Worm (Caenorhabditis elegans) whole organism, L1 larva: Measurements from ENCODE around the gene dmsr-4.
A peak's percentile ranks its signal among the peaks of the same experiment; 100 is the strongest.

ENCODE experiments used
- C16A3.4 ChIP-seq: fragments of 150-350 bp; optimal IDR thresholded peaks from 2 replicates; lab custom pipeline; 2014; ENCODE audit warnings: missing biosample characterization, missing genetic modification characterization
- C34B4.2 ChIP-seq: sonication (generic microtip); optimal IDR thresholded peaks from 2 replicates; lab custom pipeline; 2017; ENCODE audit warnings: mild to moderate bottlenecking, missing genetic modification characterization, missing compliant biosample characterization
- F16B12.6 ChIP-seq: fragments of 150-350 bp; optimal IDR thresholded peaks from 2 replicates; lab custom pipeline; 2014; ENCODE audit warnings: missing biosample characterization, missing genetic modification characterization
- Y116A8C.19 ChIP-seq: sonication (generic microtip); optimal IDR thresholded peaks from 2 replicates; lab custom pipeline; 2016; ENCODE audit warnings: missing compliant biosample characterization, missing genetic modification characterization, borderline replicate concordance
- blmp-1 ChIP-seq: fragments of 150-350 bp; optimal IDR thresholded peaks from 2 replicates; lab custom pipeline; 2014; ENCODE audit warnings: missing biosample characterization, missing genetic modification characterization
- ceh-63 ChIP-seq: fragments of 200-800 bp; sonication (Bioruptor generic); optimal IDR thresholded peaks from 2 replicates; lab custom pipeline; 2018; ENCODE audit warnings: mild to moderate bottlenecking, missing genetic modification characterization, missing compliant biosample characterization
- ceh-8 ChIP-seq: fragments of 200-800 bp; sonication (Bioruptor generic); optimal IDR thresholded peaks from 2 replicates; lab custom pipeline; 2018; ENCODE audit warnings: mild to moderate bottlenecking, missing genetic modification characterization, moderate library complexity, missing compliant biosample characterization
- ces-1 ChIP-seq: fragments of 150-350 bp; optimal IDR thresholded peaks from 2 replicates; lab custom pipeline; 2014; ENCODE audit warnings: missing biosample characterization, missing genetic modification reagents, missing genetic modification characterization
- dpl-1 ChIP-seq, 3 experiments: fragments of 150-350 bp in 2 of 3; sonication (generic microtip) in 1 of 3; optimal IDR thresholded peaks; 2 replicates each; lab custom pipeline; 2014 to 2017; ENCODE audit warnings: missing biosample characterization in 3 of 3, missing genetic modification characterization in 3 of 3, missing genetic modification reagents in 3 of 3
- efl-3 ChIP-seq: fragments of 200-800 bp; sonication (Bioruptor generic); optimal IDR thresholded peaks from 2 replicates; lab custom pipeline; 2018; ENCODE audit warnings: mild to moderate bottlenecking, missing genetic modification characterization, missing compliant biosample characterization
- egl-13 ChIP-seq: sonication (generic microtip); optimal IDR thresholded peaks from 2 replicates; lab custom pipeline; 2016; ENCODE audit warnings: missing genotype, missing genetic modification reagents, missing genetic modification characterization, missing compliant biosample characterization
- egl-27 ChIP-seq, 2 experiments: fragments of 150-350 bp in 1 of 2; sonication (generic microtip); optimal IDR thresholded peaks; 3 replicates each; lab custom pipeline; 2017 to 2018; ENCODE audit warnings: missing biosample characterization in 2 of 2, missing genetic modification characterization in 2 of 2, missing genetic modification reagents in 2 of 2
- elt-3 ChIP-seq, 6 experiments: fragments of 150-350 bp in 1 of 6; sonication (generic microtip); optimal IDR thresholded peaks; 2 replicates each; lab custom pipeline; 2017 to 2018; ENCODE audit warnings: missing biosample characterization in 6 of 6, missing genetic modification characterization in 6 of 6, inconsistent platforms in 1 of 6
- fos-1 ChIP-seq: fragments of 150-350 bp; optimal IDR thresholded peaks from 2 replicates; lab custom pipeline; 2014; ENCODE audit warnings: missing biosample characterization, missing genetic modification characterization
- hlh-4 ChIP-seq: sonication (generic microtip); optimal IDR thresholded peaks from 2 replicates; lab custom pipeline; 2016; ENCODE audit warnings: mild to moderate bottlenecking, missing genetic modification characterization, missing compliant biosample characterization
- irx-1 ChIP-seq: sonication (generic microtip); optimal IDR thresholded peaks from 2 replicates; lab custom pipeline; 2016; ENCODE audit warnings: missing genetic modification characterization, missing compliant biosample characterization
- isw-1 ChIP-seq: fragments of 200-800 bp; sonication (Bioruptor generic); IDR thresholded peaks from 2 replicates; pipeline ENCODE4 v1.3.6; 2022; ENCODE audit warnings: missing genetic modification characterization, missing compliant biosample characterization
- lin-13 ChIP-seq: fragments of 150-350 bp; optimal IDR thresholded peaks from 2 replicates; lab custom pipeline; 2014; ENCODE audit warnings: missing biosample characterization, missing genetic modification reagents, missing genetic modification characterization
- lin-14 ChIP-seq: fragments of 200-800 bp; sonication (Bioruptor generic); optimal IDR thresholded peaks from 2 replicates; lab custom pipeline; 2018; ENCODE audit warnings: mild to moderate bottlenecking, missing genetic modification characterization, moderate library complexity, missing compliant biosample characterization
- lin-35 ChIP-seq, 2 experiments: fragments of 150-350 bp; optimal IDR thresholded peaks; 2 replicates each; lab custom pipeline; 2014; ENCODE audit warnings: missing biosample characterization in 2 of 2, missing genetic modification characterization in 2 of 2, missing genetic modification reagents in 2 of 2
- lsy-2 ChIP-seq, 2 experiments: fragments of 150-350 bp; optimal IDR thresholded peaks; 2 replicates each; lab custom pipeline; 2014; ENCODE audit warnings: missing biosample characterization in 2 of 2, missing genetic modification characterization in 2 of 2
- mep-1 ChIP-seq: fragments of 150-350 bp; optimal IDR thresholded peaks from 2 replicates; lab custom pipeline; 2014; ENCODE audit warnings: missing biosample characterization, missing genetic modification characterization
- nhr-12 ChIP-seq: sonication (generic microtip); optimal IDR thresholded peaks from 2 replicates; lab custom pipeline; 2017; ENCODE audit warnings: missing biosample characterization, missing genetic modification characterization
- nhr-71 ChIP-seq: sonication (generic microtip); optimal IDR thresholded peaks from 2 replicates; lab custom pipeline; 2016; ENCODE audit warnings: mild to moderate bottlenecking, missing genetic modification characterization, moderate library complexity, missing compliant biosample characterization
- nhr-77 ChIP-seq: fragments of 150-350 bp; optimal IDR thresholded peaks from 2 replicates; lab custom pipeline; 2014; ENCODE audit warnings: missing biosample characterization, missing genetic modification characterization
- nhr-85 ChIP-seq: sonication (generic microtip); peaks from one replicate; lab custom pipeline; 2016; ENCODE audit warnings: missing genetic modification characterization, inconsistent platforms, missing compliant biosample characterization
- nhr-90 ChIP-seq: sonication (generic microtip); optimal IDR thresholded peaks from 2 replicates; lab custom pipeline; 2016; ENCODE audit warnings: mild to moderate bottlenecking, missing genetic modification characterization, missing compliant biosample characterization; ENCODE audit not compliant: poor library complexity
- pax-3 ChIP-seq: fragments of 200-800 bp; sonication (Bioruptor generic); optimal IDR thresholded peaks from 2 replicates; lab custom pipeline; 2018; ENCODE audit warnings: mild to moderate bottlenecking, missing genetic modification characterization, moderate library complexity, missing compliant biosample characterization
- pqm-1 ChIP-seq: sonication (generic microtip); optimal IDR thresholded peaks from 3 replicates; lab custom pipeline; 2017; ENCODE audit warnings: missing biosample characterization, missing genetic modification characterization
- snpc-4 ChIP-seq: fragments of 150-350 bp; optimal IDR thresholded peaks from 2 replicates; lab custom pipeline; 2014; ENCODE audit warnings: missing biosample characterization, missing genetic modification characterization
- sup-37 ChIP-seq: fragments of 200-800 bp; sonication (Bioruptor generic); optimal IDR thresholded peaks from 2 replicates; lab custom pipeline; 2018; ENCODE audit warnings: mild to moderate bottlenecking, missing genetic modification characterization, missing compliant biosample characterization
- tbx-2 ChIP-seq: sonication (generic microtip); optimal IDR thresholded peaks from 2 replicates; lab custom pipeline; 2016; ENCODE audit warnings: missing genetic modification characterization, missing compliant biosample characterization
- unc-130 ChIP-seq: fragments of 150-350 bp; optimal IDR thresholded peaks from 2 replicates; lab custom pipeline; 2017; ENCODE audit warnings: missing biosample characterization, missing genetic modification characterization, inconsistent platforms
- unc-86 ChIP-seq: sonication (generic microtip); optimal IDR thresholded peaks from 2 replicates; lab custom pipeline; 2016; ENCODE audit warnings: missing genetic modification characterization, missing compliant biosample characterization
- zag-1 ChIP-seq: fragments of 150-350 bp; optimal IDR thresholded peaks from 2 replicates; lab custom pipeline; 2014; ENCODE audit warnings: missing biosample characterization, missing genetic modification characterization
- ztf-11 ChIP-seq, 2 experiments: sonication (generic microtip); optimal IDR thresholded peaks; 2 replicates each; lab custom pipeline; 2016 to 2017; ENCODE audit warnings: missing genetic modification characterization in 2 of 2, missing biosample characterization in 1 of 2, missing compliant biosample characterization in 1 of 2

The dmsr-4 gene

ce11 chrII:371549-371948, 14.7 kb upstream of the dmsr-4 start:
- TF ChIP-seq ceh-63 (GFP tag; lab: Kevin White, UChicago) (no peak), lin-35 (GFP tag; optimal IDR thresholded peaks at IDR 0.05; lab: Kevin White, UChicago) (no peak), zag-1 (no peak), isw-1 (no peak), nhr-85 (peak; percentile 69), blmp-1 (tag; lab: Kevin White, UChicago) (peak; percentile 78), ztf-11 (tag; optimal IDR thresholded peaks at IDR 0.05; lab: Kevin White, UChicago) (no peak), sup-37 (GFP tag; lab: Kevin White, UChicago) (no peak), lsy-2 (tag; optimal IDR thresholded peaks at IDR 0.05; lab: Kevin White, UChicago) (no peak), lin-14 (GFP tag; lab: Kevin White, UChicago) (no peak), dpl-1 (GFP tag; optimal IDR thresholded peaks at IDR 0.05; lab: Kevin White, UChicago) (no peak), F16B12.6 (no peak)
- TF ChIP-seq, all 84 proteins: peak for 2

- TF ChIP-seq mep-1 (tag; lab: Kevin White, UChicago) (no peak), ceh-8 (no peak), irx-1 (no peak), unc-130 (tag; lab: Kevin White, UChicago) (no peak), elt-3 (tag; optimal IDR thresholded peaks at IDR 0.05; lab: Kevin White, UChicago) (no peak), lsy-2 (tag; optimal IDR thresholded peaks at IDR 0.05; lab: Kevin White, UChicago) (no peak), snpc-4 (tag; lab: Kevin White, UChicago) (no peak)
- TF ChIP-seq, all 84 proteins: peak for 0
Observed at ce11 chrII:370394-370793, 13.5 kb upstream of the dmsr-4 start.

ce11 chrII:367455-367854, 10.6 kb upstream of the dmsr-4 start, which contains the start of gene ptr-3:
TSS of gene ptr-3 (minus strand) at chrII:367555.
- TF ChIP-seq fos-1 (no peak), nhr-90 (tag; lab: Kevin White, UChicago) (no peak), ces-1 (no peak), egl-13 (tag; lab: Kevin White, UChicago) (no peak), C34B4.2 (tag; lab: Kevin White, UChicago) (no peak), nhr-71 (tag; lab: Kevin White, UChicago) (no peak), pqm-1 (tag; lab: Kevin White, UChicago) (no peak), C16A3.4 (tag; lab: Kevin White, UChicago) (no peak), efl-3 (GFP tag; lab: Kevin White, UChicago) (no peak), nhr-77 (tag; lab: Kevin White, UChicago) (no peak), unc-130 (tag; lab: Kevin White, UChicago) (no peak), nhr-12 (tag; lab: Kevin White, UChicago) (no peak), lin-14 (GFP tag; lab: Kevin White, UChicago) (no peak), Y116A8C.19 (tag; lab: Kevin White, UChicago) (no peak), pax-3 (no peak), hlh-4 (tag; lab: Kevin White, UChicago) (no peak), egl-27 (tag; optimal IDR thresholded peaks at IDR 0.05; lab: Kevin White, UChicago) (no peak)

ce11 chrII:354494-354893, 2.4 kb downstream of the dmsr-4 start:
- TF ChIP-seq lin-14 (GFP tag; lab: Kevin White, UChicago) (peak; percentile 65), lin-13 (GFP tag; lab: Kevin White, UChicago) (no peak), nhr-71 (tag; lab: Kevin White, UChicago) (peak; percentile 5), unc-86 (tag; lab: Kevin White, UChicago) (no peak), tbx-2 (peak; percentile 21), ztf-11 (tag; optimal IDR thresholded peaks at IDR 0.05; lab: Kevin White, UChicago) (peak in 1 of 2 experiments; percentile 16)
